Fruit fly (Drosophila melanogaster): ENCODE results near the gene Hexim.

Hexim gene

dm6 chr3R:14692971-14693253 lies 33.7 kb downstream of the Hexim start:
- no peak for TF ChIP-seq pan (optimal IDR thresholded peaks at IDR 0.05)
- TF ChIP-seq usp (GFP tag; optimal IDR thresholded peaks at IDR 0.05) = no peak
- TF ChIP-seq psq (optimal IDR thresholded peaks at IDR 0.05) = no peak
- no peak for TF ChIP-seq EcR (GFP tag; optimal IDR thresholded peaks at IDR 0.05)
- no peak for TF ChIP-seq Dll (optimal IDR thresholded peaks at IDR 0.05)
- TF ChIP-seq CG8478 (optimal IDR thresholded peaks at IDR 0.05) = no peak

dm6 chr3R:14694583-14694982 lies 35.3 kb downstream of the Hexim start:
- TF ChIP-seq CG8478 (optimal IDR thresholded peaks at IDR 0.05) (no peak), pan (optimal IDR thresholded peaks at IDR 0.05) (no peak), EcR (GFP tag; optimal IDR thresholded peaks at IDR 0.05) (no peak), psq (optimal IDR thresholded peaks at IDR 0.05) (no peak), Dll (optimal IDR thresholded peaks at IDR 0.05) (no peak), usp (GFP tag; optimal IDR thresholded peaks at IDR 0.05) (no peak)

- TF ChIP-seq EcR (GFP tag; optimal IDR thresholded peaks at IDR 0.05) (no peak), Dll (optimal IDR thresholded peaks at IDR 0.05) (no peak), pan (optimal IDR thresholded peaks at IDR 0.05) (no peak), usp (GFP tag; optimal IDR thresholded peaks at IDR 0.05) (no peak), psq (optimal IDR thresholded peaks at IDR 0.05) (no peak), CG8478 (optimal IDR thresholded peaks at IDR 0.05) (no peak)
Measured at dm6 chr3R:14695054-14695453, 35.8 kb downstream of the Hexim start.

dm6 chr3R:14695665-14696064 lies 36.4 kb downstream of the Hexim start:
- TF ChIP-seq CG8478 (optimal IDR thresholded peaks at IDR 0.05) (no peak), Dll (optimal IDR thresholded peaks at IDR 0.05) (no peak), psq (optimal IDR thresholded peaks at IDR 0.05) (no peak)

dm6 chr3R:14696949-14697513 lies 37.8 kb downstream of the Hexim start, which contains the start of gene Meltrin:
Meltrin (minus strand) TSS chr3R:14697292.
- TF ChIP-seq pan (optimal IDR thresholded peaks at IDR 0.05) (no peak), Dll (optimal IDR thresholded peaks at IDR 0.05) (no peak), psq (optimal IDR thresholded peaks at IDR 0.05) (no peak), EcR (GFP tag; optimal IDR thresholded peaks at IDR 0.05) (no peak), usp (GFP tag; optimal IDR thresholded peaks at IDR 0.05) (no peak), CG8478 (optimal IDR thresholded peaks at IDR 0.05) (no peak)

dm6 chr3R:14703302-14704192 lies 44.3 kb downstream of the Hexim start:
- TF ChIP-seq EcR (GFP tag; optimal IDR thresholded peaks at IDR 0.05) = peak in 1 of 2 experiments; percentile 22
- TF ChIP-seq usp (GFP tag; optimal IDR thresholded peaks at IDR 0.05) = no peak

dm6 chr3R:14705270-14705669 lies 46.0 kb downstream of the Hexim start:
- no peak for TF ChIP-seq CG8478 (optimal IDR thresholded peaks at IDR 0.05)
- TF ChIP-seq EcR (GFP tag; optimal IDR thresholded peaks at IDR 0.05) = no peak
- no peak for TF ChIP-seq psq (optimal IDR thresholded peaks at IDR 0.05)
- no peak for TF ChIP-seq Dll (optimal IDR thresholded peaks at IDR 0.05)

- no peak for TF ChIP-seq pan (optimal IDR thresholded peaks at IDR 0.05)
- no peak for TF ChIP-seq EcR (GFP tag; optimal IDR thresholded peaks at IDR 0.05)
- TF ChIP-seq usp (GFP tag; optimal IDR thresholded peaks at IDR 0.05) = no peak
- TF ChIP-seq Dll (optimal IDR thresholded peaks at IDR 0.05) = no peak
- no peak for TF ChIP-seq CG8478 (optimal IDR thresholded peaks at IDR 0.05)
- no peak for TF ChIP-seq psq (optimal IDR thresholded peaks at IDR 0.05)
Measured at dm6 chr3R:14706354-14706753, 47.1 kb downstream of the Hexim start.

- TF ChIP-seq psq (optimal IDR thresholded peaks at IDR 0.05) (no peak), pan (optimal IDR thresholded peaks at IDR 0.05) (peak; percentile 75)
Measured at dm6 chr3R:14706860-14707259, 47.6 kb downstream of the Hexim start.

- TF ChIP-seq usp (GFP tag; optimal IDR thresholded peaks at IDR 0.05) (no peak), pan (optimal IDR thresholded peaks at IDR 0.05) (no peak)
Measured at dm6 chr3R:14707703-14708643, 48.7 kb downstream of the Hexim start.

- no peak for TF ChIP-seq pan (optimal IDR thresholded peaks at IDR 0.05)
- no peak for TF ChIP-seq CG8478 (optimal IDR thresholded peaks at IDR 0.05)
- no peak for TF ChIP-seq psq (optimal IDR thresholded peaks at IDR 0.05)
- no peak for TF ChIP-seq usp (GFP tag; optimal IDR thresholded peaks at IDR 0.05)
- TF ChIP-seq EcR (GFP tag; optimal IDR thresholded peaks at IDR 0.05) = no peak
- no peak for TF ChIP-seq Dll (optimal IDR thresholded peaks at IDR 0.05)
Measured at dm6 chr3R:14708948-14709385, 49.7 kb downstream of the Hexim start.

- TF ChIP-seq pan (optimal IDR thresholded peaks at IDR 0.05) (no peak), psq (optimal IDR thresholded peaks at IDR 0.05) (no peak), EcR (GFP tag; optimal IDR thresholded peaks at IDR 0.05) (no peak), Dll (optimal IDR thresholded peaks at IDR 0.05) (no peak), CG8478 (optimal IDR thresholded peaks at IDR 0.05) (no peak), usp (GFP tag; optimal IDR thresholded peaks at IDR 0.05) (no peak)
Measured at dm6 chr3R:14709480-14709984, 50.3 kb downstream of the Hexim start.

Data from whole organism.